Worm (Caenorhabditis elegans) whole organism, late embryonic: ENCODE data around the gene clc-12.

ENCODE experiments used
- ceh-18 ChIP-seq: sonication (generic microtip); optimal IDR thresholded peaks from 2 replicates; lab custom pipeline; 2016; ENCODE audit warnings: missing genetic modification characterization, missing compliant biosample characterization
- ceh-24 ChIP-seq: sonication (generic microtip); optimal IDR thresholded peaks from 2 replicates; lab custom pipeline; 2016; ENCODE audit warnings: mild to moderate bottlenecking, missing genetic modification characterization, missing compliant biosample characterization
- ceh-9 ChIP-seq: sonication (generic microtip); optimal IDR thresholded peaks from 2 replicates; lab custom pipeline; 2016; ENCODE audit warnings: mild to moderate bottlenecking, missing genetic modification characterization, inconsistent platforms, missing compliant biosample characterization
- che-1 ChIP-seq: sonication (generic microtip); optimal IDR thresholded peaks from 2 replicates; lab custom pipeline; 2016; ENCODE audit warnings: mild to moderate bottlenecking, missing genetic modification characterization, missing compliant biosample characterization
- elt-2 ChIP-seq: sonication (generic microtip); optimal IDR thresholded peaks from 2 replicates; lab custom pipeline; 2016; ENCODE audit warnings: missing genetic modification reagents, missing genetic modification characterization, missing compliant biosample characterization
- lim-6 ChIP-seq: sonication (generic microtip); optimal IDR thresholded peaks from 2 replicates; lab custom pipeline; 2016; ENCODE audit warnings: missing genetic modification characterization, missing compliant biosample characterization
- nfya-1 ChIP-seq: sonication (generic microtip); optimal IDR thresholded peaks from 2 replicates; lab custom pipeline; 2017; ENCODE audit warnings: missing genetic modification characterization, mild to moderate bottlenecking, missing compliant biosample characterization, antibody characterized with exemption, moderate library complexity
- nhr-11 ChIP-seq: fragments of 150-350 bp; optimal IDR thresholded peaks from 2 replicates; lab custom pipeline; 2014; ENCODE audit warnings: missing biosample characterization, missing genetic modification characterization
- pha-4 ChIP-seq: fragments of 150-350 bp; optimal IDR thresholded peaks from 2 replicates; lab custom pipeline; 2018; ENCODE audit warnings: missing biosample characterization, missing genetic modification reagents, missing genetic modification characterization
- pqm-1 ChIP-seq: sonication (generic microtip); optimal IDR thresholded peaks from 2 replicates; lab custom pipeline; 2016; ENCODE audit warnings: missing genetic modification characterization, missing compliant biosample characterization
- unc-55 ChIP-seq: sonication (generic microtip); optimal IDR thresholded peaks from 2 replicates; lab custom pipeline; 2017; ENCODE audit warnings: missing biosample characterization, missing genetic modification reagents, missing genetic modification characterization

DNA sequence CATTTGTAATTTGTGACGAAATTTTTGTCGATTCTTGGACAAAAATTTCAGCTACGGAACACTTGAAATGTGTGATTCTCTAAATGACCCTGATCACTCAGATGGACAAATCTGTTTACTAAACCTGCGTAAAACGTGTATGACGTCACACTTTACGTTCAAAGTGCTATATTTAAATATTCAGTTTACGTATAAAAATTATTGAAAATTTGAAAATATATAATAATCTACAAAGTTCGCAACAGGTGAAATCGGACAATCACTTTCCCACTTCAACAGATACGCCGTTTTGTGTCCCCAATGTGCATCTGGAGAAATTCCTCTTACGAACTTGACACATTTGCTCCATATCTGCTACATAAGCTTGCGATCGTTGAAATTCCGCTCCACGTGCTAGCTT lies 4.0 kb downstream of the clc-12 start, which contains the start of gene srh-131:
- TF ChIP-seq ceh-24 (tag; lab: Kevin White, UChicago) (no peak), che-1 (tag; lab: Kevin White, UChicago) (no peak), pha-4 (tag; lab: Kevin White, UChicago) (no peak), ceh-9 (no peak), nhr-11 (no peak), pqm-1 (no peak), lim-6 (tag; lab: Kevin White, UChicago) (no peak), unc-55 (GFP tag; lab: Kevin White, UChicago) (no peak), ceh-18 (tag; lab: Kevin White, UChicago) (no peak), elt-2 (tag; lab: Kevin White, UChicago) (no peak), nfya-1 (tag; lab: Kevin White, UChicago) (no peak)
